Fruit fly (Drosophila melanogaster) whole organism, embryonic: ENCODE results near the gene Srg3.
A peak's percentile ranks its signal among the peaks of the same experiment; 100 is the strongest.

Source experiments
- Antp ChIP-seq: fragments of 200-800 bp; sonication (Bioruptor generic); optimal IDR thresholded peaks from 3 replicates; lab custom pipeline; 2016; ENCODE audit warnings: missing biosample characterization, missing genetic modification characterization
- BEAF-32 ChIP-seq: fragments of 200-800 bp; sonication (Bioruptor generic); optimal IDR thresholded peaks from 3 replicates; lab custom pipeline; 2017; ENCODE audit warnings: missing biosample characterization, missing genetic modification characterization, mild to moderate bottlenecking, moderate library complexity, missing genetic modification reagents
- Bgb ChIP-seq: fragments of 200-800 bp; sonication (Bioruptor generic); IDR thresholded peaks from 2 replicates; pipeline ENCODE4 v1.3.6; 2022; ENCODE audit warnings: missing biosample characterization, missing genetic modification characterization; ENCODE audit not compliant: partially characterized antibody
- Bteb2 ChIP-seq: fragments of 200-800 bp; sonication (Bioruptor generic); optimal IDR thresholded peaks from 2 replicates; lab custom pipeline; 2016; ENCODE audit warnings: missing biosample characterization, missing genetic modification characterization
- CG10462 ChIP-seq: fragments of 200-800 bp; sonication (Bioruptor generic); optimal IDR thresholded peaks from 2 replicates; lab custom pipeline; 2016; ENCODE audit warnings: missing biosample characterization, missing genetic modification characterization
- CG11085 ChIP-seq: fragments of 200-800 bp; sonication (Bioruptor generic); IDR thresholded peaks from 2 replicates; pipeline ENCODE4 v1.3.6; 2022; ENCODE audit warnings: missing biosample characterization, missing genetic modification characterization
- CG11093 ChIP-seq: fragments of 200-800 bp; sonication (Bioruptor generic); IDR thresholded peaks from 3 replicates; pipeline ENCODE4 v1.3.6; 2022; ENCODE audit warnings: missing biosample characterization, missing genetic modification characterization
- CG12155 ChIP-seq: fragments of 200-800 bp; sonication (Bioruptor generic); optimal IDR thresholded peaks from 3 replicates; lab custom pipeline; 2016; ENCODE audit warnings: missing biosample characterization, missing genetic modification characterization
- CG12942 ChIP-seq: fragments of 200-800 bp; sonication (Bioruptor generic); optimal IDR thresholded peaks from 3 replicates; lab custom pipeline; 2016; ENCODE audit warnings: missing biosample characterization, missing genetic modification characterization
- CG13296 ChIP-seq: fragments of 200-800 bp; sonication (Bioruptor generic); optimal IDR thresholded peaks from 3 replicates; lab custom pipeline; 2018; ENCODE audit warnings: missing biosample characterization, mild to moderate bottlenecking, missing genetic modification characterization
- CG13775 ChIP-seq: fragments of 200-800 bp; sonication (Bioruptor generic); optimal IDR thresholded peaks from 3 replicates; lab custom pipeline; 2017; ENCODE audit warnings: missing biosample characterization, mild to moderate bottlenecking, missing genetic modification characterization
- CG1603 ChIP-seq: fragments of 200-800 bp; sonication (Bioruptor generic); optimal IDR thresholded peaks from 2 replicates; lab custom pipeline; 2019; ENCODE audit warnings: missing biosample characterization, mild to moderate bottlenecking, missing genetic modification characterization, moderate library complexity
- CG16863 ChIP-seq: fragments of 200-800 bp; sonication (Bioruptor generic); optimal IDR thresholded peaks from 3 replicates; lab custom pipeline; 2016; ENCODE audit warnings: missing biosample characterization, missing genetic modification characterization
- CG17328 ChIP-seq: fragments of 200-800 bp; sonication (Bioruptor generic); IDR thresholded peaks from 2 replicates; pipeline ENCODE4 v1.3.6; 2022; ENCODE audit warnings: missing biosample characterization, missing genetic modification characterization
- CG17912 ChIP-seq: fragments of 200-800 bp; sonication (Bioruptor generic); optimal IDR thresholded peaks from 2 replicates; lab custom pipeline; 2018; ENCODE audit warnings: missing biosample characterization, mild to moderate bottlenecking, missing genetic modification characterization
- CG2678 ChIP-seq: fragments of 200-800 bp; sonication (Bioruptor generic); optimal IDR thresholded peaks from 3 replicates; lab custom pipeline; 2019; ENCODE audit warnings: missing biosample characterization, mild to moderate bottlenecking, missing genetic modification characterization, moderate library complexity
- CG3407 ChIP-seq: fragments of 200-800 bp; sonication (Bioruptor generic); optimal IDR thresholded peaks from 2 replicates; lab custom pipeline; 2018; ENCODE audit warnings: missing biosample characterization, mild to moderate bottlenecking, missing genetic modification characterization
- CG3726 ChIP-seq: fragments of 200-800 bp; sonication (Bioruptor generic); IDR thresholded peaks from 3 replicates; pipeline ENCODE4, ENCODE4 v1.3.6; 2022; ENCODE audit warnings: missing biosample characterization, missing genetic modification characterization
- CG42726 ChIP-seq: fragments of 200-800 bp; sonication (Bioruptor generic); IDR thresholded peaks from 2 replicates; pipeline ENCODE4 v1.3.6; 2022; ENCODE audit warnings: missing biosample characterization, missing genetic modification characterization; ENCODE audit not compliant: partially characterized antibody
- CG4282 ChIP-seq: fragments of 200-800 bp; sonication (Bioruptor generic); optimal IDR thresholded peaks from 2 replicates; lab custom pipeline; 2016; ENCODE audit warnings: missing biosample characterization, missing genetic modification characterization
- CG4424 ChIP-seq: fragments of 200-800 bp; sonication (Bioruptor generic); optimal IDR thresholded peaks from 3 replicates; lab custom pipeline; 2016; ENCODE audit warnings: missing biosample characterization, missing genetic modification characterization
- CG6765 ChIP-seq: fragments of 200-800 bp; sonication (Bioruptor generic); optimal IDR thresholded peaks from 3 replicates; lab custom pipeline; 2017; ENCODE audit warnings: missing biosample characterization, mild to moderate bottlenecking, missing genetic modification characterization
- CG7745 ChIP-seq: fragments of 200-800 bp; sonication (Bioruptor generic); optimal IDR thresholded peaks from 2 replicates; lab custom pipeline; 2018; ENCODE audit warnings: missing biosample characterization, mild to moderate bottlenecking, missing genetic modification characterization, moderate library complexity
- Camta ChIP-seq: fragments of 200-800 bp; sonication (Bioruptor generic); optimal IDR thresholded peaks from 2 replicates; lab custom pipeline; 2016; ENCODE audit warnings: missing biosample characterization, missing genetic modification characterization
- Dp ChIP-seq: fragments of 200-800 bp; sonication (Bioruptor generic); optimal IDR thresholded peaks from 2 replicates; lab custom pipeline; 2018; ENCODE audit warnings: missing biosample characterization, mild to moderate bottlenecking, missing genetic modification characterization, moderate library complexity
- Eip74EF ChIP-seq, 2 experiments: fragments of 200-800 bp in 1 of 2; fragments of >200 bp in 1 of 2; sonication (Bioruptor generic) in 1 of 2; optimal IDR thresholded peaks; 2 replicates each; lab custom pipeline; 2017 to 2019; ENCODE audit warnings: missing biosample characterization in 2 of 2, missing genetic modification characterization in 2 of 2, mild to moderate bottlenecking in 1 of 2, moderate library complexity in 1 of 2
- Ets65A ChIP-seq: fragments of 200-800 bp; sonication (Bioruptor generic); peaks from one replicate; lab custom pipeline; 2016; ENCODE audit warnings: missing biosample characterization, missing genetic modification characterization
- GATAe ChIP-seq: fragments of 200-800 bp; sonication (Bioruptor generic); conservative IDR thresholded peaks from 2 replicates; pipeline ENCODE4 v1.3.6; 2022; ENCODE audit warnings: missing biosample characterization, missing genetic modification characterization
- Hsf ChIP-seq: fragments of 200-800 bp; sonication (Bioruptor generic); optimal IDR thresholded peaks from 3 replicates; lab custom pipeline; 2016; ENCODE audit warnings: missing biosample characterization, missing genetic modification characterization
- Sox102F ChIP-seq: fragments of 200-800 bp; sonication (Bioruptor generic); optimal IDR thresholded peaks from 2 replicates; lab custom pipeline; 2018; ENCODE audit warnings: missing biosample characterization, mild to moderate bottlenecking, missing genetic modification characterization, moderate library complexity
- Taf1 ChIP-seq: fragments of 200-800 bp; sonication (Bioruptor generic); IDR thresholded peaks from 2 replicates; pipeline ENCODE4 v1.3.6; 2022; ENCODE audit warnings: missing biosample characterization, missing genetic modification characterization
- Xrp1 ChIP-seq: fragments of 200-800 bp; sonication (Bioruptor generic); IDR thresholded peaks from 2 replicates; pipeline ENCODE4 v1.3.6; 2022; ENCODE audit warnings: missing biosample characterization, missing genetic modification characterization
- cg ChIP-seq: fragments of 200-800 bp; sonication (Bioruptor generic); optimal IDR thresholded peaks from 3 replicates; lab custom pipeline; 2019; ENCODE audit warnings: missing biosample characterization, mild to moderate bottlenecking, missing genetic modification characterization, moderate library complexity
- chm ChIP-seq: fragments of 200-800 bp; sonication (Bioruptor generic); IDR thresholded peaks from 2 replicates; pipeline ENCODE4 v1.3.6; 2022; ENCODE audit warnings: missing biosample characterization, missing genetic modification characterization
- dysf ChIP-seq: fragments of 200-800 bp; sonication (Bioruptor generic); IDR thresholded peaks from 3 replicates; pipeline ENCODE4 v1.3.6; 2022; ENCODE audit warnings: missing biosample characterization, missing genetic modification characterization
- gem ChIP-seq: fragments of 200-800 bp; sonication (Bioruptor generic); optimal IDR thresholded peaks from 2 replicates; lab custom pipeline; 2019; ENCODE audit warnings: missing biosample characterization, mild to moderate bottlenecking, missing genetic modification characterization, moderate library complexity
- gt ChIP-seq: fragments of 200-800 bp; sonication (Bioruptor generic); IDR thresholded peaks from 2 replicates; pipeline ENCODE4 v1.3.6; 2022; ENCODE audit warnings: missing biosample characterization, missing genetic modification characterization
- nau ChIP-seq: fragments of 200-800 bp; sonication (Bioruptor generic); optimal IDR thresholded peaks from 3 replicates; lab custom pipeline; 2017; ENCODE audit warnings: missing biosample characterization, mild to moderate bottlenecking, missing genetic modification characterization, missing genetic modification reagents
- otp ChIP-seq: fragments of 200-800 bp; sonication (Bioruptor generic); IDR thresholded peaks from 3 replicates; pipeline ENCODE4, ENCODE4 v1.3.6; 2022; ENCODE audit warnings: missing biosample characterization, missing genetic modification characterization
- phol ChIP-seq: fragments of 200-800 bp; sonication (Bioruptor generic); optimal IDR thresholded peaks from 3 replicates; lab custom pipeline; 2018; ENCODE audit warnings: missing biosample characterization, mild to moderate bottlenecking, missing genetic modification characterization, moderate library complexity
- psq ChIP-seq: fragments of 200-800 bp; sonication (Bioruptor generic); optimal IDR thresholded peaks from 2 replicates; lab custom pipeline; 2017; ENCODE audit warnings: missing biosample characterization, missing genetic modification characterization
- pum ChIP-seq: fragments of 200-800 bp; sonication (Bioruptor generic); optimal IDR thresholded peaks from 2 replicates; lab custom pipeline; 2016; ENCODE audit warnings: missing biosample characterization, missing genetic modification characterization
- rib ChIP-seq: fragments of 200-800 bp; sonication (Bioruptor generic); IDR thresholded peaks from 2 replicates; pipeline ENCODE4 v1.3.6; 2022; ENCODE audit warnings: missing biosample characterization, missing genetic modification characterization
- sd ChIP-seq: fragments of 200-800 bp; sonication (Bioruptor generic); optimal IDR thresholded peaks from 3 replicates; lab custom pipeline; 2018; ENCODE audit warnings: missing biosample characterization, mild to moderate bottlenecking, missing genetic modification characterization, moderate library complexity
- sens-2 ChIP-seq: fragments of 200-800 bp; sonication (Bioruptor generic); IDR thresholded peaks from 2 replicates; pipeline ENCODE4 v1.3.6; 2022; ENCODE audit warnings: missing biosample characterization, missing genetic modification characterization
- sisA ChIP-seq: fragments of 200-800 bp; sonication (Bioruptor generic); IDR thresholded peaks from 2 replicates; pipeline ENCODE4 v1.3.6; 2022; ENCODE audit warnings: missing biosample characterization, missing genetic modification characterization
- sob ChIP-seq: fragments of 200-800 bp; sonication (Bioruptor generic); IDR thresholded peaks from 2 replicates; pipeline ENCODE4 v1.3.6; 2022; ENCODE audit warnings: missing biosample characterization, missing genetic modification characterization
- toy ChIP-seq: fragments of 200-800 bp; sonication (Bioruptor generic); IDR thresholded peaks from 2 replicates; pipeline ENCODE4 v1.3.6; 2022; ENCODE audit warnings: missing biosample characterization, missing genetic modification characterization
- trem ChIP-seq: fragments of 200-800 bp; optimal IDR thresholded peaks from 3 replicates; lab custom pipeline; 2019; ENCODE audit warnings: missing biosample characterization, mild to moderate bottlenecking, missing genetic modification characterization, moderate library complexity
- ttk ChIP-seq: fragments of 200-800 bp; sonication (Bioruptor generic); IDR thresholded peaks from 2 replicates; pipeline ENCODE4 v2.1.2; 2022; ENCODE audit warnings: missing biosample characterization, missing genetic modification characterization
- wdn ChIP-seq: fragments of 200-800 bp; sonication (Bioruptor generic); IDR thresholded peaks from 2 replicates; pipeline ENCODE4 v1.3.6; 2022; ENCODE audit warnings: missing biosample characterization, missing genetic modification characterization
- zf30C ChIP-seq: fragments of 200-800 bp; sonication (Bioruptor generic); optimal IDR thresholded peaks from 3 replicates; lab custom pipeline; 2018; ENCODE audit warnings: missing biosample characterization, mild to moderate bottlenecking, missing genetic modification characterization

Gene Srg3

DNA sequence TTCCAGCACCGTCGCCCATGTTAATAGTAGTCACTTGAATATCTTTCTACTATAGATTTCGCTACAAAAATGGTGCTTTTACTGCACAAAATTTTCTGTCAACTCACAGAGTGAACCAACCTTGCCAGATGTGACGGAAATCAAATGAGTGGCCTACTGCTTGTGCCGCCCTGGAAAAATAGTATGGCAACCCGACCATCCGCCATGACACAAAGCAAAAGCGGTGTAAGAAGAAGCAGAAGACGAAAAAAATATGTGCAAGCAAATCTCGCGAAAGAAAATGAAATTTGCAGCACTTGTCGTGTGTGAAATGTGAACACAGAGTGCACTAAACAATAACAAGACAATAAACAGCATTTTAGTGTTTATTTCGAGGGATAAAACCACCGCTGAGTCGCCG lies 33.8 kb downstream of the Srg3 start, which contains the start of the genes Uch-L5 and Jarid2 (continued):
- TF ChIP-seq CG12942: peak; percentile 43
- peak; percentile 62 for TF ChIP-seq Dp
- no peak for TF ChIP-seq CG10462
- no peak for TF ChIP-seq CG3726 (GFP tag; lab: Robert Waterston, UW)
- TF ChIP-seq sens-2 (GFP tag; lab: Robert Waterston, UW): no peak
- peak; percentile 55 for TF ChIP-seq sob (GFP tag; lab: Robert Waterston, UW)
- TF ChIP-seq rib: peak; percentile 81
- 0 out of 2 replicates have a peak, but pooled peaks have one; percentile 41 for TF ChIP-seq chm (GFP tag; lab: Robert Waterston, UW)
- peak; percentile 47; the same call in 1 of the 2 replicates for TF ChIP-seq wdn (GFP tag; lab: Robert Waterston, UW)
- TF ChIP-seq trem (tag; lab: Kevin White, UChicago): peak; percentile 82
- no peak for TF ChIP-seq Bteb2 (GFP tag; lab: Kevin White, UChicago)
- peak; percentile 49 for TF ChIP-seq sisA (GFP tag; lab: Robert Waterston, UW)
- TF ChIP-seq toy (GFP tag; lab: Robert Waterston, UW): no peak
- TF ChIP-seq CG13296 (GFP tag; lab: Kevin White, UChicago): peak; percentile 41
- peak; percentile 91 for TF ChIP-seq CG1603 (tag; lab: Kevin White, UChicago)
- peak; percentile 43 for TF ChIP-seq CG16863 (GFP tag; lab: Kevin White, UChicago)
- TF ChIP-seq ttk (GFP tag; lab: Robert Waterston, UW): no peak
- peak; percentile 47; the same call in 1 of the 2 replicates for TF ChIP-seq Xrp1 (GFP tag; lab: Robert Waterston, UW)
- no peak for TF ChIP-seq Taf1 (GFP tag; lab: Robert Waterston, UW)
- no peak for TF ChIP-seq CG17328 (GFP tag; lab: Robert Waterston, UW)
- peak; percentile 22 for TF ChIP-seq CG3407 (GFP tag; lab: Kevin White, UChicago)
- TF ChIP-seq CG13775 (GFP tag; lab: Kevin White, UChicago): no peak
- TF ChIP-seq gem (tag; lab: Kevin White, UChicago): no peak
- TF ChIP-seq zf30C (GFP tag; lab: Kevin White, UChicago): no peak
- peak; percentile 41; the same call in 2 of the 3 replicates for TF ChIP-seq dysf (GFP tag; lab: Robert Waterston, UW)
- TF ChIP-seq Hsf (GFP tag; lab: Kevin White, UChicago): peak; percentile 43
- TF ChIP-seq GATAe: no peak
- TF ChIP-seq Bgb (GFP tag; lab: Robert Waterston, UW): peak; percentile 45
- TF ChIP-seq Antp (GFP tag; lab: Kevin White, UChicago): peak; percentile 78
- no peak for TF ChIP-seq sd (tag; lab: Kevin White, UChicago)
- peak; percentile 95 for TF ChIP-seq Ets65A (GFP tag; lab: Kevin White, UChicago)
- no peak for TF ChIP-seq Eip74EF (GFP tag; optimal IDR thresholded peaks at IDR 0.05; lab: Kevin White, UChicago)
- no peak for TF ChIP-seq nau (GFP tag; lab: Kevin White, UChicago)
- TF ChIP-seq psq (GFP tag; lab: Kevin White, UChicago): peak; percentile 53
- peak; percentile 7 for TF ChIP-seq cg
- no peak for TF ChIP-seq CG11085 (GFP tag; lab: Robert Waterston, UW)
- TF ChIP-seq pum (GFP tag; lab: Kevin White, UChicago): peak; percentile 42
- no peak for TF ChIP-seq CG7745 (tag; lab: Kevin White, UChicago)
- peak; percentile 50 for TF ChIP-seq BEAF-32 (GFP tag; lab: Kevin White, UChicago)
- peak; percentile 46 for TF ChIP-seq CG17912
- peak; percentile 45 for TF ChIP-seq CG6765 (GFP tag; lab: Kevin White, UChicago)
- TF ChIP-seq otp: no peak
- TF ChIP-seq gt (GFP tag; lab: Robert Waterston, UW): no peak
- TF ChIP-seq CG4282 (GFP tag; lab: Kevin White, UChicago): no peak
- TF ChIP-seq CG12155: peak; percentile 45
- peak; percentile 67 for TF ChIP-seq CG42726 (GFP tag; lab: Robert Waterston, UW)
- TF ChIP-seq CG11093 (GFP tag; lab: Robert Waterston, UW): no peak
- no peak for TF ChIP-seq Sox102F
- TF ChIP-seq Camta: peak; percentile 55
- no peak for TF ChIP-seq CG2678 (tag; lab: Kevin White, UChicago)
- peak; percentile 28 for TF ChIP-seq CG4424 (GFP tag; lab: Kevin White, UChicago)
- TF ChIP-seq phol: peak; percentile 100
